Worm (Caenorhabditis elegans): ENCODE data around the gene lido-18.
A peak's percentile ranks its signal among the peaks of the same experiment; 100 is the strongest.

Gene lido-18

DNA sequence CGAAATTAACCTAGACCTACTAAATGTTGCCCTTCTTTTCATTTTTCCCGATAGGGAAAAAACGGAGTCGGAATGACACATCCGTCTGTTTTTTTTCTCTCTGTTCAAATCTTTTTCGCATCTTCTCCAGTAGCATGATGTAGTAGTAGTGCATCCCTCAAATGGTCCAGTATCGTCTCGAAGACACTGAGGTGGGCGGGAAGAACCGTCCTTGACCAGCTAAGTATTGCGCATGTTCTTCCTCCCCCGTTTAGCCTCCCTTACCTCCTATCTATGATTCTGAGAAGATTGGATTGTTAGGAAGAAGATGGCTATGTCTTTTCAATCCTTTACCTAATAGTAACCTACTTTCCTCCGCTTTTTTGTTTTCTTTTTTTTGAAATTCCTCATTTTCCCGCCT, 39.2 kb upstream of the lido-18 start:
- TF ChIP-seq lin-15B (tag; optimal IDR thresholded peaks at IDR 0.05): no peak
- no peak for TF ChIP-seq nhr-90 (tag; optimal IDR thresholded peaks at IDR 0.05; ENCODE audit: poor library complexity)
- peak; percentile 49 for TF ChIP-seq blmp-1 (tag; optimal IDR thresholded peaks at IDR 0.05)
- TF ChIP-seq elt-3 (tag; optimal IDR thresholded peaks at IDR 0.05): peak in 1 of 6 experiments; percentile 14

DNA sequence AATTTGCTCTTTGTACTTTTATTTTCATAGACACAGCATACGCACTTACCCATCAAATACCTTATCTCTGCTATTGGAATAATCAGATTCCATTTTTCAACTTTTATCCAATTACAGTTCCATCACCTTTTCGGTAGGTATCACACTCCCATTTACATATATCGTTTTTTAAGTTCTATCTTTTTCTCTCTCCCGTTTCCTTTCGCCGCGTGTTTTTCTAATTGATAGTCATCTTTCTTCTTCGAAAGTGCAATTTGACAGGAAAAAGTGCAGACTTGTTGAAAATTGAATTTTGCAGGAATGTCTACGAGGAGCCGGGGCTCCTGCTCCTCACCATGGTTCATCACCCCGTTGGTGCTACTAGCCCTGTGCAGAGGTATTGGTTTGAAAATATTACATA, 37.0 kb upstream of the lido-18 start, which contains the start of gene fbn-1:
fbn-1 (plus strand) TSS at position 301 of the 400 bp plus-strand sequence.
- no peak for TF ChIP-seq hlh-4 (tag; optimal IDR thresholded peaks at IDR 0.05)
- TF ChIP-seq ceh-8 (GFP tag; optimal IDR thresholded peaks at IDR 0.05): no peak
- no peak for TF ChIP-seq ceh-63 (GFP tag; optimal IDR thresholded peaks at IDR 0.05)
- TF ChIP-seq C16A3.4 (tag; optimal IDR thresholded peaks at IDR 0.05): no peak
- TF ChIP-seq ama-1 (optimal IDR thresholded peaks at IDR 0.05): no peak

- no peak for TF ChIP-seq hlh-17 (GFP tag; optimal IDR thresholded peaks at IDR 0.05; ENCODE audit: borderline replicate concordance)
- TF ChIP-seq ets-5 (GFP tag; IDR thresholded peaks at IDR 0.05): no peak
- TF ChIP-seq blmp-1 (tag; optimal IDR thresholded peaks at IDR 0.05): no peak
- TF ChIP-seq nhr-11 (tag; optimal IDR thresholded peaks at IDR 0.05): no peak
- no peak for TF ChIP-seq snpc-4 (tag; optimal IDR thresholded peaks at IDR 0.05)
- TF ChIP-seq mep-1 (tag; optimal IDR thresholded peaks at IDR 0.05): no peak
- no peak for TF ChIP-seq efl-1 (optimal IDR thresholded peaks at IDR 0.05)
- peak in 1 of 2 experiments; percentile 88 for TF ChIP-seq efl-1 (GFP tag; optimal IDR thresholded peaks at IDR 0.05 in 1 of 2)
Measured at ce11 chrIII:7641337-7641736, 20.7 kb upstream of the lido-18 start.

DNA sequence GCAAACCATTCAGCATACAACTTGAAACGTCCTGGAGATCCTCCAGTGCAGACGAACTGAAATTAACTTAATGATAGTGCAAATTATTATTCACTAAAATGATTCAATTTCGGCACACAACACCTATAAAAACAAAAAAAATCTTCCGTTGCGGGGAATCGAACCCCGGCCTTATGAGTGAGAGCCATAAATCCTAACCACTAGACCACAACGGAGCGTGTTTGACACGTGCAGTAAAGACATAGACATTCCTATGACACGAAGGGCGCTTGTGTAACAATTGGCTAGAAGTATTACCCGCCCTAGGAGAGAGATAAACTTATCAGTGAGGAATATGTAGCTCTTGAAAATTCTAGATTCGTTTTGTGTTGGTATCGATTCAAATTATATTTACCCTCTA, 20.1 kb upstream of the lido-18 start:
- TF ChIP-seq nhr-237 (tag; optimal IDR thresholded peaks at IDR 0.05) (no peak), fkh-10 (GFP tag; optimal IDR thresholded peaks at IDR 0.05) (no peak), ztf-11 (tag; optimal IDR thresholded peaks at IDR 0.05) (no peak), efl-1 (optimal IDR thresholded peaks at IDR 0.05) (peak; percentile 46 to 58), efl-1 (GFP tag; optimal IDR thresholded peaks at IDR 0.05 in 1 of 2) (peak; percentile 26 to 58), ceh-90 (tag; optimal IDR thresholded peaks at IDR 0.05) (no peak), unc-130 (tag; optimal IDR thresholded peaks at IDR 0.05) (peak; percentile 14), snpc-4 (tag; optimal IDR thresholded peaks at IDR 0.05) (no peak), skn-1 (tag; optimal IDR thresholded peaks at IDR 0.05) (no peak), fkh-8 (tag; optimal IDR thresholded peaks at IDR 0.05) (peak; percentile 32), nhr-47 (tag; optimal IDR thresholded peaks at IDR 0.05) (peak; percentile 59), lir-3 (tag; optimal IDR thresholded peaks at IDR 0.05; ENCODE audit: poor library complexity) (peak; percentile 15), elt-3 (tag; optimal IDR thresholded peaks at IDR 0.05) (peak in 1 of 6 experiments; percentile 69), pqm-1 (tag; optimal IDR thresholded peaks at IDR 0.05) (no peak), ceh-88 (GFP tag; IDR thresholded peaks at IDR 0.05) (no peak), nhr-77 (tag; optimal IDR thresholded peaks at IDR 0.05) (peak; percentile 20), nhr-71 (tag; optimal IDR thresholded peaks at IDR 0.05) (peak; percentile 69), isw-1 (GFP tag; IDR thresholded peaks at IDR 0.05) (no peak), ets-5 (GFP tag; IDR thresholded peaks at IDR 0.05) (no peak), rnt-1 (tag; optimal IDR thresholded peaks at IDR 0.05) (peak; percentile 57), lin-14 (GFP tag; optimal IDR thresholded peaks at IDR 0.05) (peak; percentile 42), Y116A8C.19 (tag; optimal IDR thresholded peaks at IDR 0.05; ENCODE audit: borderline replicate concordance) (no peak), elt-2 (tag; optimal IDR thresholded peaks at IDR 0.05) (no peak), vab-15 (tag; optimal IDR thresholded peaks at IDR 0.05) (no peak), C16A3.4 (tag; optimal IDR thresholded peaks at IDR 0.05) (peak; percentile 8), unc-62 (GFP tag; optimal IDR thresholded peaks at IDR 0.05) (no peak), fkh-4 (tag; optimal IDR thresholded peaks at IDR 0.05; ENCODE audit: borderline replicate concordance) (no peak), ceh-82 (tag; optimal IDR thresholded peaks at IDR 0.05) (peak in 2 of 3 experiments; percentile 1 to 44), aha-1 (tag; optimal IDR thresholded peaks at IDR 0.05) (no peak), nhr-90 (tag; optimal IDR thresholded peaks at IDR 0.05; ENCODE audit: poor library complexity) (peak; percentile 40), ceh-63 (GFP tag; optimal IDR thresholded peaks at IDR 0.05) (no peak), nhr-76 (tag; optimal IDR thresholded peaks at IDR 0.05) (no peak), swsn-7 (tag; optimal IDR thresholded peaks at IDR 0.05) (peak; percentile 25), dpl-1 (GFP tag; optimal IDR thresholded peaks at IDR 0.05) (peak in 1 of 3 experiments; percentile 38), C04F5.9 (tag; optimal IDR thresholded peaks at IDR 0.05) (no peak), unc-30 (tag; optimal IDR thresholded peaks at IDR 0.05) (no peak), blmp-1 (tag; optimal IDR thresholded peaks at IDR 0.05) (peak; percentile 27), grh-1 (GFP tag; IDR thresholded peaks at IDR 0.05) (0 out of 2 replicates have a peak, but pooled peaks have one; percentile 19), egl-13 (tag; optimal IDR thresholded peaks at IDR 0.05) (no peak)
